Fruit fly (Drosophila melanogaster): ENCODE results near the gene ru.
A peak's percentile ranks its signal among the peaks of the same experiment; 100 is the strongest.

ru gene

DNA sequence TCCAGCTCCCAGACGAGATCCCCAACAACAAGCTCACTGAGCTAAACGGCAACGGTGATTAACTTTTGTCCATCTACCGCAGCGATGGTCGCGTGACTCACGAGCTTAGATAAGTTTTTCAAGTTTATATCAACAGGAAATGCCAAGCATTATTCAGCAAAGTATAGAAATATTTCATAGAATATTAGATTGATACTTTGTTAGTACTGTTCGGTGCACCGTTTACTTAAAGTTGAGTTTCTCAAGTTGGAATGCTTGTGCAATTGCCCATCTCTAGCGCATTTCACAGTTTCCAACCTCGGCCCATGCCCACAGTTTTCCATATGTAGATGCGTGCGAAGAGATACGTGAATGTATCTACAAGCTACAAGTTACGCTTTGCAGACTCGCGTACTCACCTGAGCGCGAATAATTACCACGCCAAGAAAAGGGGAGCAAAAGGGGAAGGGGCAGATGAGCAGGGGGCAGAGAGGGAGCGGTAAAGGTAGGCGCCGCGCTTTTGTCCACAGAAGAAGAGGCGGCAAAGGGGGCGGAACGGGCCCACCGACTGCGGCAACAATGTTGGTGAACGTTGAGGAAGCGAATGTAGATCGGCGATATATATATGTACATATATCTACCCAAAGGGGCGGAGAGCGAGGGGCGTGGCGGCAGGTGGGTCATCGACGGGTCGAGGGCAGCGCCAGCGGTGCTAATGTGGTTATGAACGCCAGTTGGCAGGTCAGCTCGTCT, 5.8 kb downstream of the ru start (continued):
- peak; percentile 54 for TF ChIP-seq Sry-δ (GFP tag; optimal IDR thresholded peaks at IDR 0.05)
- TF ChIP-seq Trl (optimal IDR thresholded peaks at IDR 0.05), result no peak
- TF ChIP-seq Trl (GFP tag; optimal IDR thresholded peaks at IDR 0.05), result peak; percentile 30
- TF ChIP-seq gt (GFP tag; IDR thresholded peaks at IDR 0.05), result no peak
- no peak for TF ChIP-seq CG6791 (GFP tag; IDR thresholded peaks at IDR 0.05; ENCODE audit: partially characterized antibody)
- TF ChIP-seq CG2129 (GFP tag; IDR thresholded peaks at IDR 0.05; ENCODE audit: partially characterized antibody), result no peak
- peak; percentile 18 for TF ChIP-seq tin (GFP tag; optimal IDR thresholded peaks at IDR 0.05)
- TF ChIP-seq Bgb (GFP tag; IDR thresholded peaks at IDR 0.05; ENCODE audit: partially characterized antibody), result 0 out of 2 replicates have a peak, but pooled peaks have one; percentile 27
- TF ChIP-seq pzg (GFP tag; optimal IDR thresholded peaks at IDR 0.05), result no peak
- TF ChIP-seq CG12299 (tag; optimal IDR thresholded peaks at IDR 0.05), result no peak
- peak; percentile 52; the same call in 2 of the 3 replicates for TF ChIP-seq CG34224 (GFP tag; IDR thresholded peaks at IDR 0.05; ENCODE audit: partially characterized antibody)
- TF ChIP-seq dpn (GFP tag; optimal IDR thresholded peaks at IDR 0.05), result peak; percentile 21 to 43
- TF ChIP-seq CG7786 (GFP tag; optimal IDR thresholded peaks at IDR 0.05), result no peak
- TF ChIP-seq ci (GFP tag; IDR thresholded peaks at IDR 0.05), result peak; percentile 69; the same call in 1 of the 3 replicates
- peak; percentile 81 for TF ChIP-seq vvl (GFP tag; IDR thresholded peaks at IDR 0.05)
- peak; percentile 72 for TF ChIP-seq Xrp1 (GFP tag; IDR thresholded peaks at IDR 0.05)
- peak; percentile 6 for TF ChIP-seq CG18599 (GFP tag; optimal IDR thresholded peaks at IDR 0.05)
- no peak for TF ChIP-seq CrebB (tag; optimal IDR thresholded peaks at IDR 0.05)
- no peak for TF ChIP-seq shn (GFP tag; optimal IDR thresholded peaks at IDR 0.05)
- TF ChIP-seq ap (GFP tag; IDR thresholded peaks at IDR 0.05), result 0 out of 2 replicates have a peak, but pooled peaks have one; percentile 17
- no peak for TF ChIP-seq crc (GFP tag; optimal IDR thresholded peaks at IDR 0.05)
- TF ChIP-seq D19A (tag; optimal IDR thresholded peaks at IDR 0.05), result peak; percentile 14
- no peak for TF ChIP-seq chinmo (GFP tag; IDR thresholded peaks at IDR 0.05; ENCODE audit: partially characterized antibody)
- TF ChIP-seq scrt (GFP tag; optimal IDR thresholded peaks at IDR 0.05), result no peak
- TF ChIP-seq phol (tag; optimal IDR thresholded peaks at IDR 0.05), result peak; percentile 51
- TF ChIP-seq Ptx1 (GFP tag; IDR thresholded peaks at IDR 0.05), result peak; percentile 70
- peak in 1 of 2 experiments; percentile 67 for TF ChIP-seq Pdp1 (GFP tag; optimal IDR thresholded peaks at IDR 0.05)
- no peak for TF ChIP-seq luna (GFP tag; optimal IDR thresholded peaks at IDR 0.05)
- no peak for TF ChIP-seq CG33557 (GFP tag; optimal IDR thresholded peaks at IDR 0.05)
- TF ChIP-seq CG7839 (tag; optimal IDR thresholded peaks at IDR 0.05), result peak; percentile 43
- TF ChIP-seq row (GFP tag; IDR thresholded peaks at IDR 0.05), result peak; percentile 78
- TF ChIP-seq HmgZ (tag; optimal IDR thresholded peaks at IDR 0.05), result peak; percentile 14
- no peak for TF ChIP-seq pros (GFP tag; optimal IDR thresholded peaks at IDR 0.05)
- no peak for TF ChIP-seq br (optimal IDR thresholded peaks at IDR 0.05)
- no peak for TF ChIP-seq Nf-YA (GFP tag; IDR thresholded peaks at IDR 0.05)
- TF ChIP-seq Dref (GFP tag; IDR thresholded peaks at IDR 0.05), result no peak
- no peak for TF ChIP-seq fd64A (GFP tag; optimal IDR thresholded peaks at IDR 0.05)
- TF ChIP-seq kni (GFP tag; optimal IDR thresholded peaks at IDR 0.05), result no peak
- 0 out of 3 replicates have a peak, but pooled peaks have one; percentile 45 for TF ChIP-seq vnd (GFP tag; IDR thresholded peaks at IDR 0.05; ENCODE audit: partially characterized antibody)
- TF ChIP-seq CG4730 (GFP tag; IDR thresholded peaks at IDR 0.05), result 0 out of 2 replicates have a peak, but pooled peaks have one; percentile 5
- no peak for TF ChIP-seq Lpt (GFP tag; optimal IDR thresholded peaks at IDR 0.05)
- TF ChIP-seq Atf-2 (GFP tag; optimal IDR thresholded peaks at IDR 0.05), result no peak
- no peak for TF ChIP-seq wek (GFP tag; optimal IDR thresholded peaks at IDR 0.05)
- TF ChIP-seq h (optimal IDR thresholded peaks at IDR 0.05), result no peak
- no peak for TF ChIP-seq HLH54F (GFP tag; optimal IDR thresholded peaks at IDR 0.05)
- TF ChIP-seq Nf-YC (tag; optimal IDR thresholded peaks at IDR 0.05), result no peak
- peak; percentile 82 for TF ChIP-seq sna (GFP tag; IDR thresholded peaks at IDR 0.05; ENCODE audit: partially characterized antibody)
- TF ChIP-seq CG5245 (GFP tag; optimal IDR thresholded peaks at IDR 0.05), result no peak
- no peak for TF ChIP-seq tio (GFP tag; optimal IDR thresholded peaks at IDR 0.05)
- TF ChIP-seq CG2120 (GFP tag; optimal IDR thresholded peaks at IDR 0.05), result no peak

Measured in whole organism, embryonic.